Fruit fly (Drosophila melanogaster) whole organism, embryonic: ENCODE data around the gene Ir31a.

Experiments used
- Antp ChIP-seq: fragments of 200-800 bp; sonication (Bioruptor generic); optimal IDR thresholded peaks from 3 replicates; lab custom pipeline; 2016; ENCODE audit warnings: missing biosample characterization, missing genetic modification characterization
- Atf6 ChIP-seq: fragments of 200-800 bp; sonication (Bioruptor generic); IDR thresholded peaks from 2 replicates; pipeline ENCODE4 v1.3.6; 2022; ENCODE audit warnings: missing biosample characterization, missing genetic modification characterization
- BEAF-32 ChIP-seq: fragments of 200-800 bp; sonication (Bioruptor generic); optimal IDR thresholded peaks from 3 replicates; lab custom pipeline; 2017; ENCODE audit warnings: missing biosample characterization, missing genetic modification characterization, mild to moderate bottlenecking, moderate library complexity, missing genetic modification reagents
- CG12391 ChIP-seq: fragments of 200-800 bp; sonication (Bioruptor generic); optimal IDR thresholded peaks from 3 replicates; lab custom pipeline; 2018; ENCODE audit warnings: missing biosample characterization, mild to moderate bottlenecking, missing genetic modification characterization, moderate library complexity
- CG12659 ChIP-seq: fragments of 200-800 bp; sonication (Bioruptor generic); optimal IDR thresholded peaks from 3 replicates; lab custom pipeline; 2017; ENCODE audit warnings: mild to moderate bottlenecking, missing biosample characterization, missing genetic modification reagents, missing genetic modification characterization
- CG12744 ChIP-seq: fragments of 200-800 bp; sonication (Bioruptor generic); optimal IDR thresholded peaks from 2 replicates; lab custom pipeline; 2016; ENCODE audit warnings: missing biosample characterization, missing genetic modification characterization
- CG13287 ChIP-seq: fragments of 200-800 bp; sonication (Bioruptor generic); IDR thresholded peaks from 2 replicates; pipeline ENCODE4 v1.3.6; 2022; ENCODE audit warnings: missing biosample characterization, missing genetic modification characterization; ENCODE audit not compliant: partially characterized antibody
- CG14710 ChIP-seq: fragments of 200-800 bp; sonication (Bioruptor generic); optimal IDR thresholded peaks from 3 replicates; lab custom pipeline; 2019; ENCODE audit warnings: missing biosample characterization, mild to moderate bottlenecking, missing genetic modification characterization, moderate library complexity
- CG14965 ChIP-seq: fragments of 200-800 bp; sonication (Bioruptor generic); optimal IDR thresholded peaks from 2 replicates; lab custom pipeline; 2016; ENCODE audit warnings: missing biosample characterization, missing genetic modification characterization, borderline replicate concordance
- CG15073 ChIP-seq: fragments of 200-800 bp; sonication (Bioruptor generic); optimal IDR thresholded peaks from 2 replicates; lab custom pipeline; 2016; ENCODE audit warnings: missing biosample characterization, missing genetic modification characterization
- CG15269 ChIP-seq: fragments of 200-800 bp; sonication (Bioruptor generic); optimal IDR thresholded peaks from 2 replicates; lab custom pipeline; 2018; ENCODE audit warnings: missing biosample characterization, mild to moderate bottlenecking, missing genetic modification characterization, moderate library complexity
- CG1529 ChIP-seq: fragments of 200-800 bp; sonication (Bioruptor generic); optimal IDR thresholded peaks from 3 replicates; lab custom pipeline; 2018; ENCODE audit warnings: missing biosample characterization, missing genetic modification characterization
- CG15514 ChIP-seq: fragments of 200-800 bp; sonication (Bioruptor generic); optimal IDR thresholded peaks from 3 replicates; lab custom pipeline; 2017; ENCODE audit warnings: missing biosample characterization, missing genetic modification characterization, mild to moderate bottlenecking, moderate library complexity, missing genetic modification reagents
- CG1602 ChIP-seq: fragments of 200-800 bp; sonication (Bioruptor generic); optimal IDR thresholded peaks from 3 replicates; lab custom pipeline; 2016; ENCODE audit warnings: missing biosample characterization, missing genetic modification characterization
- CG17385 ChIP-seq: fragments of 200-800 bp; sonication (Bioruptor generic); optimal IDR thresholded peaks from 3 replicates; lab custom pipeline; 2018; ENCODE audit warnings: missing biosample characterization, mild to moderate bottlenecking, missing genetic modification characterization
- CG2678 ChIP-seq: fragments of 200-800 bp; sonication (Bioruptor generic); optimal IDR thresholded peaks from 3 replicates; lab custom pipeline; 2019; ENCODE audit warnings: missing biosample characterization, mild to moderate bottlenecking, missing genetic modification characterization, moderate library complexity
- CG30020 ChIP-seq: fragments of 200-800 bp; optimal IDR thresholded peaks from 2 replicates; lab custom pipeline; 2019; ENCODE audit warnings: missing biosample characterization, mild to moderate bottlenecking, missing genetic modification characterization, moderate library complexity
- CG3838 ChIP-seq: fragments of 200-800 bp; sonication (Bioruptor generic); optimal IDR thresholded peaks from 3 replicates; lab custom pipeline; 2016; ENCODE audit warnings: missing biosample characterization, missing genetic modification characterization
- CG6791 ChIP-seq: fragments of 200-800 bp; sonication (Bioruptor generic); IDR thresholded peaks from 3 replicates; pipeline ENCODE4 v1.3.6; 2022; ENCODE audit warnings: missing biosample characterization, missing genetic modification characterization; ENCODE audit not compliant: partially characterized antibody
- CG7357 ChIP-seq: fragments of 200-800 bp; sonication (Bioruptor generic); IDR thresholded peaks from 3 replicates; pipeline ENCODE4 v1.3.6; 2022; ENCODE audit warnings: missing biosample characterization, missing genetic modification characterization
- CG7963 ChIP-seq: fragments of 200-800 bp; sonication (Bioruptor generic); IDR thresholded peaks from 3 replicates; pipeline ENCODE4 v1.3.6; 2022; ENCODE audit warnings: missing biosample characterization, missing genetic modification characterization; ENCODE audit not compliant: partially characterized antibody
- CG9932 ChIP-seq: fragments of 200-800 bp; sonication (Bioruptor generic); IDR thresholded peaks from 2 replicates; pipeline ENCODE4 v1.3.6; 2022; ENCODE audit warnings: missing biosample characterization, missing genetic modification characterization
- D19B ChIP-seq: fragments of 200-800 bp; sonication (Bioruptor generic); optimal IDR thresholded peaks from 2 replicates; lab custom pipeline; 2017; ENCODE audit warnings: missing biosample characterization, mild to moderate bottlenecking, missing genetic modification characterization
- Dll ChIP-seq: fragments of 200-800 bp; sonication (Bioruptor generic); IDR thresholded peaks from 4 replicates; pipeline ENCODE4 v1.3.6; 2022; ENCODE audit warnings: missing biosample characterization, missing genetic modification characterization; ENCODE audit not compliant: partially characterized antibody
- Doc2 ChIP-seq: fragments of 200-800 bp; sonication (Bioruptor generic); IDR thresholded peaks from 2 replicates; pipeline ENCODE4 v1.3.6; 2022; ENCODE audit warnings: missing biosample characterization, missing genetic modification characterization
- Dp ChIP-seq: fragments of 200-800 bp; sonication (Bioruptor generic); optimal IDR thresholded peaks from 2 replicates; lab custom pipeline; 2018; ENCODE audit warnings: missing biosample characterization, mild to moderate bottlenecking, missing genetic modification characterization, moderate library complexity
- HLH54F ChIP-seq: fragments of 200-800 bp; sonication (Bioruptor generic); optimal IDR thresholded peaks from 3 replicates; lab custom pipeline; 2016; ENCODE audit warnings: missing biosample characterization, missing genetic modification characterization
- MESR4 ChIP-seq: fragments of 200-800 bp; sonication (Bioruptor generic); optimal IDR thresholded peaks from 2 replicates; lab custom pipeline; 2018; ENCODE audit warnings: missing biosample characterization, mild to moderate bottlenecking, missing genetic modification characterization, moderate library complexity
- MTF-1 ChIP-seq: fragments of 200-800 bp; sonication (Bioruptor generic); optimal IDR thresholded peaks from 2 replicates; lab custom pipeline; 2018; ENCODE audit warnings: missing biosample characterization, mild to moderate bottlenecking, missing genetic modification characterization, borderline replicate concordance
- Poxn ChIP-seq: fragments of 200-800 bp; sonication (Bioruptor generic); IDR thresholded peaks from 2 replicates; pipeline ENCODE4 v1.3.6; 2022; ENCODE audit warnings: missing biosample characterization, missing genetic modification characterization
- Ptx1 ChIP-seq: fragments of 200-800 bp; sonication (Bioruptor generic); IDR thresholded peaks from 2 replicates; pipeline ENCODE4 v1.3.6; 2022; ENCODE audit warnings: missing biosample characterization, missing genetic modification characterization
- Sox102F ChIP-seq: fragments of 200-800 bp; sonication (Bioruptor generic); optimal IDR thresholded peaks from 2 replicates; lab custom pipeline; 2018; ENCODE audit warnings: missing biosample characterization, mild to moderate bottlenecking, missing genetic modification characterization, moderate library complexity
- bcd ChIP-seq: fragments of 200-800 bp; sonication (Bioruptor generic); optimal IDR thresholded peaks from 2 replicates; lab custom pipeline; 2017; ENCODE audit warnings: missing biosample characterization, mild to moderate bottlenecking, missing genetic modification characterization
- bsh ChIP-seq, 2 experiments: fragments of 200-800 bp; sonication (Bioruptor generic); optimal IDR thresholded peaks; 2 replicates each; lab custom pipeline; 2017 to 2018; ENCODE audit warnings: mild to moderate bottlenecking in 2 of 2, missing biosample characterization in 2 of 2, missing genetic modification characterization in 2 of 2, moderate library complexity in 1 of 2
- cad ChIP-seq: fragments of >200 bp; optimal IDR thresholded peaks from 2 replicates; lab custom pipeline; 2017; ENCODE audit warnings: missing biosample characterization, missing genetic modification characterization
- caup ChIP-seq: fragments of 200-800 bp; sonication (Bioruptor generic); optimal IDR thresholded peaks from 3 replicates; lab custom pipeline; 2017; ENCODE audit warnings: missing biosample characterization, mild to moderate bottlenecking, missing genetic modification characterization, moderate library complexity; ENCODE audit not compliant: severe bottlenecking
- crc ChIP-seq: fragments of 200-800 bp; sonication (Bioruptor generic); optimal IDR thresholded peaks from 2 replicates; lab custom pipeline; 2016; ENCODE audit warnings: missing biosample characterization, missing genetic modification characterization
- disco-r ChIP-seq: fragments of 200-800 bp; sonication (Bioruptor generic); optimal IDR thresholded peaks from 2 replicates; lab custom pipeline; 2016; ENCODE audit warnings: missing biosample characterization, missing genetic modification characterization
- dpn ChIP-seq, 2 experiments: fragments of 200-800 bp; sonication (Bioruptor generic); optimal IDR thresholded peaks; 3 replicates each; lab custom pipeline; 2016; ENCODE audit warnings: missing biosample characterization in 2 of 2, missing genetic modification characterization in 2 of 2
- hb ChIP-seq: fragments of 200-800 bp; sonication (Bioruptor generic); IDR thresholded peaks from 3 replicates; pipeline ENCODE4 v1.3.6; 2022; ENCODE audit warnings: missing biosample characterization, missing genetic modification characterization; ENCODE audit not compliant: partially characterized antibody
- inv ChIP-seq: fragments of 200-800 bp; sonication (Bioruptor generic); IDR thresholded peaks from 2 replicates; pipeline ENCODE4 v1.3.6; 2022; ENCODE audit warnings: missing biosample characterization, missing genetic modification characterization; ENCODE audit not compliant: partially characterized antibody
- jigr1 ChIP-seq: fragments of 200-800 bp; sonication (Bioruptor generic); IDR thresholded peaks from 3 replicates; pipeline ENCODE4 v1.3.6; 2022; ENCODE audit warnings: missing biosample characterization, missing genetic modification characterization
- knrl ChIP-seq: fragments of 200-800 bp; sonication (Bioruptor generic); IDR thresholded peaks from 3 replicates; pipeline ENCODE4 v1.3.6; 2022; ENCODE audit warnings: missing biosample characterization, missing genetic modification characterization; ENCODE audit not compliant: partially characterized antibody
- mam ChIP-seq: fragments of 200-800 bp; sonication (Bioruptor generic); optimal IDR thresholded peaks from 3 replicates; lab custom pipeline; 2016; ENCODE audit warnings: missing biosample characterization, missing genetic modification characterization
- nerfin-2 ChIP-seq: fragments of 200-800 bp; sonication (Bioruptor generic); IDR thresholded peaks from 2 replicates; pipeline ENCODE4 v1.3.6; 2022; ENCODE audit warnings: missing biosample characterization, missing genetic modification characterization; ENCODE audit not compliant: partially characterized antibody
- org-1 ChIP-seq: fragments of 200-800 bp; sonication (Bioruptor generic); optimal IDR thresholded peaks from 2 replicates; lab custom pipeline; 2017; ENCODE audit warnings: missing biosample characterization, missing genetic modification characterization
- sens ChIP-seq: fragments of 200-800 bp; sonication (Bioruptor generic); peaks from one replicate; lab custom pipeline; 2016; ENCODE audit warnings: missing biosample characterization, missing genetic modification characterization
- stwl ChIP-seq: fragments of 200-800 bp; sonication (Bioruptor generic); optimal IDR thresholded peaks from 3 replicates; lab custom pipeline; 2018; ENCODE audit warnings: missing biosample characterization, mild to moderate bottlenecking, missing genetic modification characterization, moderate library complexity
- sug ChIP-seq: fragments of 200-800 bp; optimal IDR thresholded peaks from 2 replicates; lab custom pipeline; 2019; ENCODE audit warnings: missing biosample characterization, mild to moderate bottlenecking, missing genetic modification characterization, moderate library complexity
- tio ChIP-seq: fragments of 200-800 bp; sonication (Bioruptor generic); optimal IDR thresholded peaks from 2 replicates; lab custom pipeline; 2017; ENCODE audit warnings: missing biosample characterization, missing genetic modification characterization, inconsistent platforms

Gene Ir31a

dm6 chr2L:10439174-10439573 lies 33.8 kb downstream of the Ir31a start, which contains the start of gene Nse4 (continued):
- TF ChIP-seq Doc2: no peak
- no peak for TF ChIP-seq jigr1 (GFP tag; lab: Robert Waterston, UW)
- no peak for TF ChIP-seq CG2678 (tag; lab: Kevin White, UChicago)
- TF ChIP-seq mam (GFP tag; lab: Kevin White, UChicago): no peak
- TF ChIP-seq Dp: peak; percentile 75
- peak; percentile 25 for TF ChIP-seq CG15514 (GFP tag; lab: Kevin White, UChicago)
- TF ChIP-seq CG12744: no peak
- TF ChIP-seq cad (GFP tag; lab: Kevin White, UChicago): no peak
- TF ChIP-seq CG15269: no peak
- TF ChIP-seq Dll (GFP tag; lab: Robert Waterston, UW): peak; percentile 77
- TF ChIP-seq inv (GFP tag; lab: Robert Waterston, UW): peak; percentile 73
- TF ChIP-seq dpn (GFP tag; optimal IDR thresholded peaks at IDR 0.05; lab: Kevin White, UChicago): no peak
- peak; percentile 75 for TF ChIP-seq sens (GFP tag; lab: Kevin White, UChicago)
- TF ChIP-seq CG7357 (GFP tag; lab: Robert Waterston, UW): peak; percentile 85
- TF ChIP-seq Antp (GFP tag; lab: Kevin White, UChicago): no peak
- no peak for TF ChIP-seq crc (GFP tag; lab: Kevin White, UChicago)
- TF ChIP-seq CG12391 (tag; lab: Kevin White, UChicago): peak; percentile 2
- TF ChIP-seq stwl (tag; lab: Kevin White, UChicago): peak; percentile 79
- no peak for TF ChIP-seq Atf6
- peak; percentile 97 for TF ChIP-seq CG30020 (tag; lab: Kevin White, UChicago)
- TF ChIP-seq CG7963: peak; percentile 90
- no peak for TF ChIP-seq org-1 (GFP tag; lab: Kevin White, UChicago)
- TF ChIP-seq caup (GFP tag; lab: Kevin White, UChicago): no peak
- peak; percentile 65 for TF ChIP-seq CG12659 (GFP tag; lab: Kevin White, UChicago)
- TF ChIP-seq nerfin-2: peak; percentile 83
- no peak for TF ChIP-seq tio (GFP tag; lab: Kevin White, UChicago)
- TF ChIP-seq CG14965 (GFP tag; lab: Kevin White, UChicago): no peak
- peak; percentile 71 for TF ChIP-seq knrl (GFP tag; lab: Robert Waterston, UW)
- no peak for TF ChIP-seq Poxn (GFP tag; lab: Robert Waterston, UW)
- TF ChIP-seq CG15073 (GFP tag; lab: Kevin White, UChicago): no peak
- TF ChIP-seq bsh (GFP tag; optimal IDR thresholded peaks at IDR 0.05; lab: Kevin White, UChicago): no peak
- peak; percentile 16 for TF ChIP-seq MESR4 (GFP tag; lab: Kevin White, UChicago)
- TF ChIP-seq bcd: no peak
- no peak for TF ChIP-seq Ptx1 (GFP tag; lab: Robert Waterston, UW)
- TF ChIP-seq CG9932 (GFP tag; lab: Robert Waterston, UW): no peak
- peak; percentile 86 for TF ChIP-seq CG13287 (GFP tag; lab: Robert Waterston, UW)
- no peak for TF ChIP-seq CG17385 (GFP tag; lab: Kevin White, UChicago)
- peak; percentile 79; the same call in 2 of the 3 replicates for TF ChIP-seq hb
- TF ChIP-seq BEAF-32: peak; percentile 65
- no peak for TF ChIP-seq CG3838 (GFP tag; lab: Kevin White, UChicago)
- TF ChIP-seq MTF-1 (GFP tag; lab: Kevin White, UChicago): no peak
- TF ChIP-seq CG1529: no peak
- TF ChIP-seq disco-r (GFP tag; lab: Kevin White, UChicago): no peak
- TF ChIP-seq CG14710 (tag; lab: Kevin White, UChicago): peak; percentile 34
- TF ChIP-seq CG1602 (GFP tag; lab: Kevin White, UChicago): no peak
- peak; percentile 90 for TF ChIP-seq CG6791 (GFP tag; lab: Robert Waterston, UW)
- peak; percentile 2 for TF ChIP-seq sug
- TF ChIP-seq Sox102F: no peak
- TF ChIP-seq D19B (GFP tag; lab: Kevin White, UChicago): no peak
- no peak for TF ChIP-seq HLH54F
